Worm (Caenorhabditis elegans): Measurements from ENCODE around the gene ceh-38.

ceh-38 gene

DNA sequence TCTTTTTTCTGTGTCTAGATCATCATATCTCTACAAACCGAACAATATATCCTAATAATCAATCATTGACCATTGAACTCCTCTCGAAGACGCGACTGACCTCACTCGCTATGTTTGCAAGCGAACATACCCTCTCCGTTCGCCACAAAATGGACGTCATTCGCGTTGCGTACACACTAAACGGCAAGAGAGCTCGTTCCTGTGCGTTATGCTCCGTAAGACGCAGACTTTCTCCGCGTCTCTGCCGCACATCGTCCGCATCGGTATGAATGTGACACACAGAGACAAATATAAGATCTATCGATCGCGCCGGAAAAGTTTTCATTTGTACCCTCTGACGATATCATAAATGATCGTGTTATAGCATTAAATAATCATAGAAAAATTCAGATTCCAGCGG lies 25.3 kb upstream of the ceh-38 start:
- no peak for TF ChIP-seq nhr-6 (tag; optimal IDR thresholded peaks at IDR 0.05)
- TF ChIP-seq ztf-11 (tag; optimal IDR thresholded peaks at IDR 0.05), result no peak
- no peak for TF ChIP-seq nhr-77 (tag; optimal IDR thresholded peaks at IDR 0.05)
- no peak for TF ChIP-seq nhr-21 (tag; optimal IDR thresholded peaks at IDR 0.05)
- TF ChIP-seq snpc-4 (tag; optimal IDR thresholded peaks at IDR 0.05), result no peak
- TF ChIP-seq nhr-12 (tag; optimal IDR thresholded peaks at IDR 0.05), result no peak
- no peak for TF ChIP-seq lin-13 (GFP tag; optimal IDR thresholded peaks at IDR 0.05)
- no peak for TF ChIP-seq C34F6.9 (tag; optimal IDR thresholded peaks at IDR 0.05)
- no peak for TF ChIP-seq unc-55 (GFP tag; optimal IDR thresholded peaks at IDR 0.05)
- TF ChIP-seq mab-5 (tag; optimal IDR thresholded peaks at IDR 0.05), result no peak
- no peak for TF ChIP-seq nhr-129 (tag; optimal IDR thresholded peaks at IDR 0.05)
- no peak for TF ChIP-seq R02D3.7 (tag; optimal IDR thresholded peaks at IDR 0.05)
- no peak for TF ChIP-seq zag-1 (tag; optimal IDR thresholded peaks at IDR 0.05)
- no peak for TF ChIP-seq ama-1 (optimal IDR thresholded peaks at IDR 0.05)
- TF ChIP-seq elt-3 (tag; optimal IDR thresholded peaks at IDR 0.05), result no peak
- TF ChIP-seq sma-3 (GFP tag; optimal IDR thresholded peaks at IDR 0.05), result no peak
- no peak for TF ChIP-seq fos-1 (tag; optimal IDR thresholded peaks at IDR 0.05)
- TF ChIP-seq nhr-10 (tag; optimal IDR thresholded peaks at IDR 0.05), result no peak
- no peak for TF ChIP-seq mbf-1 (tag; optimal IDR thresholded peaks at IDR 0.05)

DNA sequence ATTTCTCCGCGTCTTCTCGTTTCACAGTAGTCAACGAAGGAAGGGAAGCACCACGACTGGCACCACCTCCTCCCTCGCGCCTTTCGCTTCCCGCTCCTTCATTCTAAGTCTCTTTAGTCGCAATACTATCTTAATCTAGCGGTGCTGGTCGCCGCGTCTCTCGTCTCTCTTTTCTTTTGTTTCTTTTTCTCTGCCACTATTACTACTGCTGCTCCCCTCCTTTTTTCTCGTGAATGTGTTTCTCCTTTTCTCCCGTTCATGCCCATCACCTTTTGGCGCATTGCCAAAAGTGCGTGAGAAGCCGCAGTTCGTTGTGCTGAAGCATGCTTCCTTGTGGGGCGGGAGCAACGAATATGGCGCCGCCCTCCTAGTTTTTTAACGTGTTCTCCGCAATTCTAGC lies 24.8 kb upstream of the ceh-38 start:
- TF ChIP-seq ZK546.5 (tag; optimal IDR thresholded peaks at IDR 0.05), result no peak
- TF ChIP-seq sma-9 (GFP tag; optimal IDR thresholded peaks at IDR 0.05), result peak; percentile 80
- no peak for TF ChIP-seq sma-9 (tag; optimal IDR thresholded peaks at IDR 0.05)
- peak; percentile 30 for TF ChIP-seq snpc-4 (tag; optimal IDR thresholded peaks at IDR 0.05)
- TF ChIP-seq egl-27 (tag; optimal IDR thresholded peaks at IDR 0.05), result peak; percentile 65
- TF ChIP-seq nhr-6 (tag; optimal IDR thresholded peaks at IDR 0.05), result no peak
- peak; percentile 61 for TF ChIP-seq ztf-4 (tag; optimal IDR thresholded peaks at IDR 0.05)
- peak; percentile 44 for TF ChIP-seq sem-4 (tag; optimal IDR thresholded peaks at IDR 0.05)
- peak; percentile 88 for TF ChIP-seq unc-55 (GFP tag; optimal IDR thresholded peaks at IDR 0.05)
- TF ChIP-seq lin-13 (GFP tag; optimal IDR thresholded peaks at IDR 0.05), result peak; percentile 39
- no peak for TF ChIP-seq ceh-16 (tag; optimal IDR thresholded peaks at IDR 0.05)
- TF ChIP-seq nhr-11 (tag; optimal IDR thresholded peaks at IDR 0.05), result no peak
- TF ChIP-seq mab-5 (tag; optimal IDR thresholded peaks at IDR 0.05), result peak; percentile 20
- TF ChIP-seq C34F6.9 (tag; optimal IDR thresholded peaks at IDR 0.05), result peak; percentile 77
- peak; percentile 60 for TF ChIP-seq Y55F3AM.14 (GFP tag; optimal IDR thresholded peaks at IDR 0.05)
- no peak for TF ChIP-seq ztf-11 (tag; optimal IDR thresholded peaks at IDR 0.05)
- peak; percentile 60 for TF ChIP-seq nhr-25 (tag; optimal IDR thresholded peaks at IDR 0.05)
- no peak for TF ChIP-seq elt-3 (tag; optimal IDR thresholded peaks at IDR 0.05)
- TF ChIP-seq skn-1 (tag; optimal IDR thresholded peaks at IDR 0.05), result no peak
- peak; percentile 78 for TF ChIP-seq nhr-129 (tag; optimal IDR thresholded peaks at IDR 0.05)
- TF ChIP-seq mdl-1 (tag; optimal IDR thresholded peaks at IDR 0.05), result peak; percentile 26 to 77
- TF ChIP-seq ztf-1 (GFP tag; conservative IDR thresholded peaks at IDR 0.05), result no peak
- TF ChIP-seq lin-11 (tag; optimal IDR thresholded peaks at IDR 0.05), result peak; percentile 43
- no peak for TF ChIP-seq elt-1 (tag; optimal IDR thresholded peaks at IDR 0.05)
- TF ChIP-seq unc-39 (tag; optimal IDR thresholded peaks at IDR 0.05), result no peak
- TF ChIP-seq lin-39 (tag; optimal IDR thresholded peaks at IDR 0.05), result no peak
- no peak for TF ChIP-seq aly-2 (tag; optimal IDR thresholded peaks at IDR 0.05)
- TF ChIP-seq nhr-21 (tag; optimal IDR thresholded peaks at IDR 0.05), result peak; percentile 7
- TF ChIP-seq ama-1 (optimal IDR thresholded peaks at IDR 0.05), result peak; percentile 46
- TF ChIP-seq nhr-77 (tag; optimal IDR thresholded peaks at IDR 0.05), result no peak
- no peak for TF ChIP-seq ceh-82 (tag; optimal IDR thresholded peaks at IDR 0.05)
- no peak for TF ChIP-seq dmd-4 (tag; optimal IDR thresholded peaks at IDR 0.05)
- TF ChIP-seq fos-1 (tag; optimal IDR thresholded peaks at IDR 0.05), result peak; percentile 92
- peak; percentile 86 for TF ChIP-seq zag-1 (tag; optimal IDR thresholded peaks at IDR 0.05)
- TF ChIP-seq crh-2 (tag; optimal IDR thresholded peaks at IDR 0.05), result peak; percentile 86
- TF ChIP-seq R02D3.7 (tag; optimal IDR thresholded peaks at IDR 0.05), result no peak
- TF ChIP-seq blmp-1 (tag; optimal IDR thresholded peaks at IDR 0.05; ENCODE audit: insufficient read depth), result peak; percentile 82
- TF ChIP-seq mbf-1 (tag; optimal IDR thresholded peaks at IDR 0.05), result no peak
- no peak for TF ChIP-seq nhr-10 (tag; optimal IDR thresholded peaks at IDR 0.05)
- TF ChIP-seq F13H6.1 (tag; optimal IDR thresholded peaks at IDR 0.05), result peak; percentile 86
- TF ChIP-seq sma-3 (GFP tag; optimal IDR thresholded peaks at IDR 0.05), result peak; percentile 55
- TF ChIP-seq nhr-237 (tag; optimal IDR thresholded peaks at IDR 0.05), result no peak
- peak; percentile 47 for TF ChIP-seq gmeb-1 (tag; optimal IDR thresholded peaks at IDR 0.05)
- TF ChIP-seq nhr-12 (tag; optimal IDR thresholded peaks at IDR 0.05), result no peak
- peak; percentile 14 for TF ChIP-seq peb-1 (tag; optimal IDR thresholded peaks at IDR 0.05)
- no peak for TF ChIP-seq nhr-23 (tag; optimal IDR thresholded peaks at IDR 0.05)
- TF ChIP-seq alr-1 (tag; optimal IDR thresholded peaks at IDR 0.05), result no peak
- TF ChIP-seq unc-62 (GFP tag; optimal IDR thresholded peaks at IDR 0.05), result no peak
- TF ChIP-seq lsy-2 (tag; optimal IDR thresholded peaks at IDR 0.05), result peak; percentile 45 to 77

Measured in whole organism, L2 larva.